Worm (Caenorhabditis elegans) whole organism, late embryonic: Measurements from ENCODE around the gene mpk-1.

Experiments used
- ama-1 ChIP-seq: fragments of 150-350 bp; optimal IDR thresholded peaks from 2 replicates; lab custom pipeline; 2014
- elt-4 ChIP-seq: sonication (generic microtip); optimal IDR thresholded peaks from 2 replicates; lab custom pipeline; 2016; ENCODE audit warnings: missing genetic modification characterization, missing compliant biosample characterization
- fkh-10 ChIP-seq: fragments of 150-350 bp; optimal IDR thresholded peaks from 2 replicates; lab custom pipeline; 2014; ENCODE audit warnings: missing biosample characterization, missing genetic modification reagents, missing genetic modification characterization
- nhr-11 ChIP-seq: fragments of 150-350 bp; optimal IDR thresholded peaks from 2 replicates; lab custom pipeline; 2014; ENCODE audit warnings: missing biosample characterization, missing genetic modification characterization

DNA sequence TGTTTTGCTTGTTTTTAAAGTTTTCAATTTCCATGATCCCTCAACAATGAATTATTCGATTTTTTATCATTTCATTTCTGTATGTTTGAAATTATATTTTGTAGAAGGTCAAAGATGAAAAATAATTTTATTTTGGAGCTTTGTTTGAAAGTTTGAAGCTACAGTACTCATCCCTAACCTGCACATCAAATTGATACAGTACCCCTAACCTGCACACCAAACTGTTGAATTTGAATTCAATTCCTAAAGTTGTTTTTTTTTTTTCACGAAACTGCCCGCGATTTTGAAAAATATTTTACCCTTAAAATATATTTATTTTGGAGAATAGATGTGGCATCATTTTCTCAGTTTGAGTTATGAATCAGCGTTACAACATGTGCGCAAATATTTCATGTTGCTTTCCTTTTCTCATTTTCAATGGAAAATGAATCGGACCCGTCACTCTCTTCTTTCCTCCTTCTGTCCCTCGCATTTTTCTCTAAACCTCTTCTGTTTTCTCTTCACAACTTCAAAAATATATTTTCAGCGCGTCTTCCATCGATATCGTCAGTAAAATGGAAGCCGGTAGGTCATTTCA, 22.1 kb downstream of the mpk-1 start, which contains the start of gene R74.8:
- TF ChIP-seq nhr-11 (tag; lab: Kevin White, UChicago) = no peak
- TF ChIP-seq ama-1 (lab: Kevin White, UChicago) = no peak
- no peak for TF ChIP-seq elt-4
- TF ChIP-seq fkh-10 (GFP tag; lab: Kevin White, UChicago) = no peak
